Fruit fly (Drosophila melanogaster): ENCODE measurements around the gene Cyp303a1.

dm6 chr2L:16268869-16269231 is 25.1 kb upstream of the Cyp303a1 start:
- TF ChIP-seq CG34367 (tag; optimal IDR thresholded peaks at IDR 0.05): no peak
- TF ChIP-seq Ets98B (GFP tag; IDR thresholded peaks at IDR 0.05): no peak
- TF ChIP-seq rn (GFP tag; IDR thresholded peaks at IDR 0.05): no peak
- no peak for TF ChIP-seq CG32121 (GFP tag; IDR thresholded peaks at IDR 0.05)
- no peak for TF ChIP-seq EcR (GFP tag; optimal IDR thresholded peaks at IDR 0.05)
- TF ChIP-seq CG14655 (GFP tag; optimal IDR thresholded peaks at IDR 0.05): no peak
- no peak for TF ChIP-seq CG13204 (GFP tag; optimal IDR thresholded peaks at IDR 0.05)
- TF ChIP-seq fd96Ca (GFP tag; IDR thresholded peaks at IDR 0.05): no peak
- TF ChIP-seq Pif1A (GFP tag; optimal IDR thresholded peaks at IDR 0.05): no peak

Data from whole organism, pupa.